Fruit fly (Drosophila melanogaster): ENCODE results near the gene laza.

DNA sequence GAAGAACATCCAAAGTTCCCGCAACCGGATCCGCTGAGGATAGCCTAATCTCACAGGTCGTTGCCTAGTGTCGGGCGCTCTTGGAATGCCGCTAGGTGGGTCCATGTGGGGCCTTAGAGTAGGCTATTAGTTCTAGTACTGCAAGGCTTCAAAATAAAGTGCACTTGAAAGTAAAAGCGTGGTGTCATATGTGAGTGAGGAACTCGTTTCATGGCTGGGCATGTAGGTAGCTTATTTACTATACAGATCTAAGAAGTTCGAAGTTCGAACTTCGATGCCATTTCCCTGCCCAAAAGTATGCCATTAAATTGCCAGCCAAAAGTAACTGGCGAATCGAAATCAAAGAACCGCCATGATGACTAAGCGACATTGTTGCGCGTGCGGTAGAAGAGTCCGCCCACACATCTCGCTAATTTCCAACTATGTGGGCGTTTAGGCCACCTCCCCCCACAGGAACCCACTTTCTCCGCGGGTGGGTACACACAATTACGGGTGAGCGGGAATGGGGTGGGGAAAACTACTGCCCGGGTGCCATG, 4.9 kb downstream of the laza start:
- TF ChIP-seq foxo (GFP tag; optimal IDR thresholded peaks at IDR 0.05) (no peak), HLH106 (tag; optimal IDR thresholded peaks at IDR 0.05) (no peak), jim (GFP tag; optimal IDR thresholded peaks at IDR 0.05) (no peak), dsf (GFP tag; optimal IDR thresholded peaks at IDR 0.05; ENCODE audit: borderline replicate concordance) (no peak), rgr (GFP tag; optimal IDR thresholded peaks at IDR 0.05) (no peak), psq (GFP tag; optimal IDR thresholded peaks at IDR 0.05) (no peak), Hr78 (GFP tag; optimal IDR thresholded peaks at IDR 0.05) (peak; percentile 31), Mio (GFP tag; optimal IDR thresholded peaks at IDR 0.05) (no peak), dmrt93B (GFP tag; optimal IDR thresholded peaks at IDR 0.05) (no peak), h (GFP tag; optimal IDR thresholded peaks at IDR 0.05) (no peak)
